Worm (Caenorhabditis elegans): ENCODE measurements around the gene K11D12.7.
A peak's percentile ranks its signal among the peaks of the same experiment; 100 is the strongest.

K11D12.7 gene

ce11 chrV:5030715-5031114 lies 5.5 kb downstream of the K11D12.7 start, which contains the start of gene swt-7:
Gene swt-7, minus strand, starts transcription at chrV:5030815.
- TF ChIP-seq aha-1 (tag) (peak; percentile 7), hif-1 (tag; optimal IDR thresholded peaks at IDR 0.05) (no peak), hlh-11 (tag; optimal IDR thresholded peaks at IDR 0.05) (no peak), unc-130 (GFP tag; optimal IDR thresholded peaks at IDR 0.05) (no peak), F10B5.3 (tag; optimal IDR thresholded peaks at IDR 0.05) (no peak), mxl-2 (GFP tag; conservative IDR thresholded peaks at IDR 0.05) (no peak), lin-39 (tag; optimal IDR thresholded peaks at IDR 0.05) (no peak), dve-1 (tag; optimal IDR thresholded peaks at IDR 0.05; ENCODE audit: insufficient read depth) (no peak)

ce11 chrV:5030212-5030611 lies 6.1 kb downstream of the K11D12.7 start:
- TF ChIP-seq ZK546.5 (tag; optimal IDR thresholded peaks at IDR 0.05) (no peak), mxl-3 (GFP tag; optimal IDR thresholded peaks at IDR 0.05) (peak; percentile 23), daf-16 (GFP tag; optimal IDR thresholded peaks at IDR 0.05) (no peak), daf-16 (tag; optimal IDR thresholded peaks at IDR 0.05) (peak; percentile 81), sdz-12 (GFP tag; optimal IDR thresholded peaks at IDR 0.05) (no peak), vab-7 (GFP tag; IDR thresholded peaks at IDR 0.05) (no peak), lin-1 (GFP tag; IDR thresholded peaks at IDR 0.05) (peak; percentile 39; the same call in 1 of the 2 replicates), nhr-42 (GFP tag; IDR thresholded peaks at IDR 0.05) (no peak), mdl-1 (tag; optimal IDR thresholded peaks at IDR 0.05) (peak in 1 of 2 experiments; percentile 46), php-3 (GFP tag; IDR thresholded peaks at IDR 0.05) (peak; percentile 66), lim-7 (GFP tag; IDR thresholded peaks at IDR 0.05) (no peak), daf-12 (tag; optimal IDR thresholded peaks at IDR 0.05) (no peak), pqm-1 (tag; optimal IDR thresholded peaks at IDR 0.05) (peak; percentile 89), snpc-1.2 (GFP tag; IDR thresholded peaks at IDR 0.05) (no peak), nhr-28 (tag; optimal IDR thresholded peaks at IDR 0.05) (peak; percentile 99), ceh-62 (tag; optimal IDR thresholded peaks at IDR 0.05) (no peak), nhr-102 (tag; optimal IDR thresholded peaks at IDR 0.05) (peak; percentile 78), dve-1 (tag; optimal IDR thresholded peaks at IDR 0.05; ENCODE audit: insufficient read depth) (peak; percentile 68), aly-2 (tag; optimal IDR thresholded peaks at IDR 0.05) (no peak), hlh-11 (tag; optimal IDR thresholded peaks at IDR 0.05) (peak; percentile 82), lin-38 (GFP tag; IDR thresholded peaks at IDR 0.05) (no peak), dmd-6 (GFP tag; IDR thresholded peaks at IDR 0.05) (peak; percentile 85), nhr-77 (tag; optimal IDR thresholded peaks at IDR 0.05) (peak; percentile 76), hif-1 (tag; optimal IDR thresholded peaks at IDR 0.05) (no peak), tra-1 (GFP tag; IDR thresholded peaks at IDR 0.05) (0 out of 2 replicates have a peak, but pooled peaks have one; percentile 23), nhr-48 (tag; optimal IDR thresholded peaks at IDR 0.05) (peak; percentile 14), gei-8 (GFP tag; optimal IDR thresholded peaks at IDR 0.05) (no peak), lin-39 (tag; optimal IDR thresholded peaks at IDR 0.05) (no peak)

- peak; percentile 83 for TF ChIP-seq hlh-11 (tag; optimal IDR thresholded peaks at IDR 0.05)
- TF ChIP-seq snpc-4 (tag; optimal IDR thresholded peaks at IDR 0.05): no peak
- no peak for TF ChIP-seq nhr-111 (GFP tag; optimal IDR thresholded peaks at IDR 0.05)
- TF ChIP-seq daf-8 (GFP tag; IDR thresholded peaks at IDR 0.05): no peak
- no peak for TF ChIP-seq gei-8 (GFP tag; optimal IDR thresholded peaks at IDR 0.05)
- TF ChIP-seq hlh-30 (tag; optimal IDR thresholded peaks at IDR 0.05; ENCODE audit: insufficient read depth): peak; percentile 29
- no peak for TF ChIP-seq zip-2 (tag; optimal IDR thresholded peaks at IDR 0.05)
- peak; percentile 41; the same call in 1 of the 2 replicates for TF ChIP-seq php-3 (GFP tag; IDR thresholded peaks at IDR 0.05)
- peak; percentile 41 for TF ChIP-seq nhr-102 (tag; optimal IDR thresholded peaks at IDR 0.05)
- no peak for TF ChIP-seq F49E8.2 (tag; optimal IDR thresholded peaks at IDR 0.05; ENCODE audit: borderline replicate concordance)
- TF ChIP-seq nhr-10 (tag; optimal IDR thresholded peaks at IDR 0.05): no peak
- TF ChIP-seq nhr-77 (tag; optimal IDR thresholded peaks at IDR 0.05): no peak
- no peak for TF ChIP-seq dmd-8 (GFP tag; IDR thresholded peaks at IDR 0.05)
- peak; percentile 48 for TF ChIP-seq dve-1 (tag; optimal IDR thresholded peaks at IDR 0.05; ENCODE audit: insufficient read depth)
- TF ChIP-seq mdt-29 (GFP tag; IDR thresholded peaks at IDR 0.05): no peak
- TF ChIP-seq mes-2 (tag; optimal IDR thresholded peaks at IDR 0.05; ENCODE audit: poor library complexity, severe bottlenecking): peak; percentile 22
- peak; percentile 81 for TF ChIP-seq dmd-6 (GFP tag; IDR thresholded peaks at IDR 0.05)
- no peak for TF ChIP-seq tra-1 (GFP tag; IDR thresholded peaks at IDR 0.05)
- peak; percentile 34 for TF ChIP-seq nhr-48 (tag; optimal IDR thresholded peaks at IDR 0.05)
- peak; percentile 90 for TF ChIP-seq mxl-3 (GFP tag; optimal IDR thresholded peaks at IDR 0.05)
- no peak for TF ChIP-seq daf-16 (GFP tag; optimal IDR thresholded peaks at IDR 0.05)
- TF ChIP-seq daf-16 (tag; optimal IDR thresholded peaks at IDR 0.05): peak; percentile 29
- TF ChIP-seq pqm-1 (tag; optimal IDR thresholded peaks at IDR 0.05): peak; percentile 83
- TF ChIP-seq mep-1 (tag; optimal IDR thresholded peaks at IDR 0.05): no peak
- TF ChIP-seq lin-1 (GFP tag; IDR thresholded peaks at IDR 0.05): 0 out of 2 replicates have a peak, but pooled peaks have one; percentile 55
- peak in 1 of 2 experiments; percentile 76 for TF ChIP-seq mdl-1 (tag; optimal IDR thresholded peaks at IDR 0.05)
- TF ChIP-seq Y5F2A.4 (GFP tag; optimal IDR thresholded peaks at IDR 0.05): no peak
- no peak for TF ChIP-seq set-16 (GFP tag; IDR thresholded peaks at IDR 0.05)
- peak; percentile 85 for TF ChIP-seq nhr-28 (tag; optimal IDR thresholded peaks at IDR 0.05)
Measured at ce11 chrV:5027640-5028039, 8.6 kb downstream of the K11D12.7 start, which contains the start of gene cpt-4. Gene cpt-4, minus strand, starts transcription at chrV:5027723.
